Worm (Caenorhabditis elegans) whole organism, L1 larva: ENCODE results near the gene D1046.16.
A peak's percentile ranks its signal among the peaks of the same experiment; 100 is the strongest.

Experiments used
- C04F5.9 ChIP-seq: sonication (generic microtip); optimal IDR thresholded peaks from 2 replicates; lab custom pipeline; 2016; ENCODE audit warnings: missing genetic modification characterization, missing compliant biosample characterization
- C34B4.2 ChIP-seq: sonication (generic microtip); optimal IDR thresholded peaks from 2 replicates; lab custom pipeline; 2017; ENCODE audit warnings: mild to moderate bottlenecking, missing genetic modification characterization, missing compliant biosample characterization
- F16B12.6 ChIP-seq: fragments of 150-350 bp; optimal IDR thresholded peaks from 2 replicates; lab custom pipeline; 2014; ENCODE audit warnings: missing biosample characterization, missing genetic modification characterization
- Y116A8C.19 ChIP-seq: sonication (generic microtip); optimal IDR thresholded peaks from 2 replicates; lab custom pipeline; 2016; ENCODE audit warnings: missing compliant biosample characterization, missing genetic modification characterization, borderline replicate concordance
- aha-1 ChIP-seq: fragments of 150-350 bp; optimal IDR thresholded peaks from 2 replicates; lab custom pipeline; 2014; ENCODE audit warnings: missing biosample characterization, missing genetic modification characterization
- alr-1 ChIP-seq: fragments of 200-800 bp; sonication (Bioruptor generic); optimal IDR thresholded peaks from 2 replicates; lab custom pipeline; 2018; ENCODE audit warnings: borderline replicate concordance, mild to moderate bottlenecking, missing genetic modification characterization, missing compliant biosample characterization
- aly-2 ChIP-seq: fragments of 150-350 bp; optimal IDR thresholded peaks from 2 replicates; lab custom pipeline; 2014; ENCODE audit warnings: missing biosample characterization, missing genetic modification characterization
- ceh-63 ChIP-seq: fragments of 200-800 bp; sonication (Bioruptor generic); optimal IDR thresholded peaks from 2 replicates; lab custom pipeline; 2018; ENCODE audit warnings: mild to moderate bottlenecking, missing genetic modification characterization, missing compliant biosample characterization
- ceh-88 ChIP-seq: fragments of 200-800 bp; sonication (Bioruptor generic); IDR thresholded peaks from 2 replicates; pipeline ENCODE4 v1.3.6; 2022; ENCODE audit warnings: missing genetic modification characterization, missing compliant biosample characterization
- ceh-90 ChIP-seq: sonication (generic microtip); optimal IDR thresholded peaks from 2 replicates; lab custom pipeline; 2016; ENCODE audit warnings: missing genetic modification characterization, missing compliant biosample characterization
- dsc-1 ChIP-seq: sonication (generic microtip); optimal IDR thresholded peaks from 2 replicates; lab custom pipeline; 2016; ENCODE audit warnings: mild to moderate bottlenecking, missing genetic modification characterization, missing compliant biosample characterization
- egl-13 ChIP-seq: sonication (generic microtip); optimal IDR thresholded peaks from 2 replicates; lab custom pipeline; 2016; ENCODE audit warnings: missing genotype, missing genetic modification reagents, missing genetic modification characterization, missing compliant biosample characterization
- egl-27 ChIP-seq, 2 experiments: fragments of 150-350 bp in 1 of 2; sonication (generic microtip); optimal IDR thresholded peaks; 3 replicates each; lab custom pipeline; 2017 to 2018; ENCODE audit warnings: missing biosample characterization in 2 of 2, missing genetic modification characterization in 2 of 2, missing genetic modification reagents in 2 of 2
- elt-2 ChIP-seq: sonication (generic microtip); optimal IDR thresholded peaks from 2 replicates; lab custom pipeline; 2016; ENCODE audit warnings: missing genetic modification characterization, mild to moderate bottlenecking, inconsistent platforms, missing compliant biosample characterization, missing genetic modification reagents
- elt-3 ChIP-seq, 6 experiments: fragments of 150-350 bp in 1 of 6; sonication (generic microtip); optimal IDR thresholded peaks; 2 replicates each; lab custom pipeline; 2017 to 2018; ENCODE audit warnings: missing biosample characterization in 6 of 6, missing genetic modification characterization in 6 of 6, inconsistent platforms in 1 of 6
- ets-5 ChIP-seq: fragments of 200-800 bp; sonication (Bioruptor generic); IDR thresholded peaks from 2 replicates; pipeline ENCODE4 v1.3.6; 2022; ENCODE audit warnings: missing genetic modification characterization, missing compliant biosample characterization
- fkh-4 ChIP-seq: sonication (generic microtip); optimal IDR thresholded peaks from 2 replicates; lab custom pipeline; 2016; ENCODE audit warnings: missing compliant biosample characterization, missing genetic modification characterization, borderline replicate concordance
- hlh-17 ChIP-seq: fragments of 200-800 bp; sonication (Bioruptor generic); optimal IDR thresholded peaks from 2 replicates; lab custom pipeline; 2018; ENCODE audit warnings: missing genetic modification characterization, mild to moderate bottlenecking, missing compliant biosample characterization, moderate library complexity, borderline replicate concordance
- hlh-4 ChIP-seq: sonication (generic microtip); optimal IDR thresholded peaks from 2 replicates; lab custom pipeline; 2016; ENCODE audit warnings: mild to moderate bottlenecking, missing genetic modification characterization, missing compliant biosample characterization
- lin-14 ChIP-seq: fragments of 200-800 bp; sonication (Bioruptor generic); optimal IDR thresholded peaks from 2 replicates; lab custom pipeline; 2018; ENCODE audit warnings: mild to moderate bottlenecking, missing genetic modification characterization, moderate library complexity, missing compliant biosample characterization
- lir-3 ChIP-seq: sonication (generic microtip); optimal IDR thresholded peaks from 2 replicates; lab custom pipeline; 2016; ENCODE audit warnings: mild to moderate bottlenecking, missing genetic modification characterization, moderate library complexity, missing compliant biosample characterization; ENCODE audit not compliant: poor library complexity
- lsy-2 ChIP-seq, 2 experiments: fragments of 150-350 bp; optimal IDR thresholded peaks; 2 replicates each; lab custom pipeline; 2014; ENCODE audit warnings: missing biosample characterization in 2 of 2, missing genetic modification characterization in 2 of 2
- mab-9 ChIP-seq: fragments of 200-800 bp; sonication (Bioruptor generic); IDR thresholded peaks from 2 replicates; pipeline ENCODE4 v1.3.6; 2022; ENCODE audit warnings: missing genetic modification reagents, missing genetic modification characterization, missing compliant biosample characterization
- mef-2 ChIP-seq: fragments of 150-350 bp; optimal IDR thresholded peaks from 2 replicates; lab custom pipeline; 2014; ENCODE audit warnings: missing biosample characterization, missing genetic modification characterization
- nhr-11 ChIP-seq: fragments of 150-350 bp; optimal IDR thresholded peaks from 2 replicates; lab custom pipeline; 2014; ENCODE audit warnings: missing biosample characterization, missing genetic modification characterization
- nhr-12 ChIP-seq: sonication (generic microtip); optimal IDR thresholded peaks from 2 replicates; lab custom pipeline; 2017; ENCODE audit warnings: missing biosample characterization, missing genetic modification characterization
- nhr-19 ChIP-seq: fragments of 200-800 bp; sonication (Bioruptor generic); conservative IDR thresholded peaks from 2 replicates; pipeline ENCODE4 v1.3.6; 2022; ENCODE audit warnings: missing genetic modification characterization, missing compliant biosample characterization
- nhr-20 ChIP-seq: sonication (generic microtip); optimal IDR thresholded peaks from 2 replicates; lab custom pipeline; 2016; ENCODE audit warnings: mild to moderate bottlenecking, missing genetic modification characterization, missing compliant biosample characterization
- nhr-28 ChIP-seq: fragments of 150-350 bp; optimal IDR thresholded peaks from 2 replicates; lab custom pipeline; 2014; ENCODE audit warnings: missing biosample characterization, missing genetic modification characterization
- nhr-47 ChIP-seq: sonication (generic microtip); optimal IDR thresholded peaks from 2 replicates; lab custom pipeline; 2016; ENCODE audit warnings: mild to moderate bottlenecking, missing genetic modification characterization, moderate library complexity, missing compliant biosample characterization
- nhr-71 ChIP-seq: sonication (generic microtip); optimal IDR thresholded peaks from 2 replicates; lab custom pipeline; 2016; ENCODE audit warnings: mild to moderate bottlenecking, missing genetic modification characterization, moderate library complexity, missing compliant biosample characterization
- nhr-77 ChIP-seq: fragments of 150-350 bp; optimal IDR thresholded peaks from 2 replicates; lab custom pipeline; 2014; ENCODE audit warnings: missing biosample characterization, missing genetic modification characterization
- nhr-85 ChIP-seq: sonication (generic microtip); peaks from one replicate; lab custom pipeline; 2016; ENCODE audit warnings: missing genetic modification characterization, inconsistent platforms, missing compliant biosample characterization
- nhr-90 ChIP-seq: sonication (generic microtip); optimal IDR thresholded peaks from 2 replicates; lab custom pipeline; 2016; ENCODE audit warnings: mild to moderate bottlenecking, missing genetic modification characterization, missing compliant biosample characterization; ENCODE audit not compliant: poor library complexity
- pag-3 ChIP-seq: sonication (generic microtip); optimal IDR thresholded peaks from 2 replicates; lab custom pipeline; 2017; ENCODE audit warnings: missing genetic modification characterization, mild to moderate bottlenecking, missing compliant biosample characterization, antibody characterized with exemption, borderline replicate concordance; ENCODE audit not compliant: insufficient read depth
- pqm-1 ChIP-seq: sonication (generic microtip); optimal IDR thresholded peaks from 3 replicates; lab custom pipeline; 2017; ENCODE audit warnings: missing biosample characterization, missing genetic modification characterization
- rnt-1 ChIP-seq: sonication (generic microtip); optimal IDR thresholded peaks from 2 replicates; lab custom pipeline; 2016; ENCODE audit warnings: mild to moderate bottlenecking, missing genetic modification characterization, moderate library complexity, missing compliant biosample characterization
- skn-1 ChIP-seq: fragments of 150-350 bp; optimal IDR thresholded peaks from 2 replicates; lab custom pipeline; 2014; ENCODE audit warnings: missing biosample characterization, missing genetic modification characterization
- sox-4 ChIP-seq: sonication (generic microtip); optimal IDR thresholded peaks from 2 replicates; lab custom pipeline; 2016; ENCODE audit warnings: missing genetic modification characterization, missing compliant biosample characterization
- sptf-1 ChIP-seq: fragments of 150-350 bp; optimal IDR thresholded peaks from 2 replicates; lab custom pipeline; 2014; ENCODE audit warnings: missing biosample characterization, missing genetic modification characterization
- sup-37 ChIP-seq: fragments of 200-800 bp; sonication (Bioruptor generic); optimal IDR thresholded peaks from 2 replicates; lab custom pipeline; 2018; ENCODE audit warnings: mild to moderate bottlenecking, missing genetic modification characterization, missing compliant biosample characterization
- swsn-7 ChIP-seq: sonication (generic microtip); optimal IDR thresholded peaks from 2 replicates; lab custom pipeline; 2016; ENCODE audit warnings: missing genetic modification characterization, missing compliant biosample characterization
- tbx-2 ChIP-seq: sonication (generic microtip); optimal IDR thresholded peaks from 2 replicates; lab custom pipeline; 2016; ENCODE audit warnings: missing genetic modification characterization, missing compliant biosample characterization
- tlp-1 ChIP-seq: fragments of 150-350 bp; optimal IDR thresholded peaks from 2 replicates; lab custom pipeline; 2014; ENCODE audit warnings: missing biosample characterization, missing genetic modification characterization
- unc-130 ChIP-seq: fragments of 150-350 bp; optimal IDR thresholded peaks from 2 replicates; lab custom pipeline; 2017; ENCODE audit warnings: missing biosample characterization, missing genetic modification characterization, inconsistent platforms
- unc-30 ChIP-seq: sonication (generic microtip); optimal IDR thresholded peaks from 2 replicates; lab custom pipeline; 2017; ENCODE audit warnings: missing biosample characterization, missing genetic modification characterization
- unc-62 ChIP-seq: fragments of 150-350 bp; optimal IDR thresholded peaks from 2 replicates; lab custom pipeline; 2014; ENCODE audit warnings: missing biosample characterization, missing genetic modification reagents, missing genetic modification characterization
- unc-86 ChIP-seq: sonication (generic microtip); optimal IDR thresholded peaks from 2 replicates; lab custom pipeline; 2016; ENCODE audit warnings: missing genetic modification characterization, missing compliant biosample characterization
- vab-15 ChIP-seq: sonication (generic microtip); optimal IDR thresholded peaks from 2 replicates; lab custom pipeline; 2017; ENCODE audit warnings: missing genotype, mild to moderate bottlenecking, missing genetic modification characterization, missing compliant biosample characterization
- zip-4 ChIP-seq: fragments of 200-800 bp; sonication (Bioruptor generic); optimal IDR thresholded peaks from 2 replicates; lab custom pipeline; 2018; ENCODE audit warnings: mild to moderate bottlenecking, missing genetic modification characterization, moderate library complexity, missing compliant biosample characterization

The D1046.16 gene

ce11 chrIV:8926511-8926910 lies 4.6 kb downstream of the D1046.16 start:
- TF ChIP-seq C04F5.9 = no peak
- TF ChIP-seq vab-15 (tag; lab: Kevin White, UChicago) = no peak
- TF ChIP-seq ceh-88 (GFP tag; lab: Robert Waterston, UW) = no peak
- no peak for TF ChIP-seq Y116A8C.19 (tag; lab: Kevin White, UChicago)
- TF ChIP-seq ets-5 = no peak
- no peak for TF ChIP-seq C34B4.2
- no peak for TF ChIP-seq unc-130 (tag; lab: Kevin White, UChicago)
- TF ChIP-seq lin-14 = no peak
- no peak for TF ChIP-seq lir-3 (tag; lab: Kevin White, UChicago)
- TF ChIP-seq nhr-11 (tag; lab: Kevin White, UChicago) = no peak
- no peak for TF ChIP-seq lsy-2 (tag; optimal IDR thresholded peaks at IDR 0.05; lab: Kevin White, UChicago)
- no peak for TF ChIP-seq mef-2 (tag; lab: Kevin White, UChicago)
- TF ChIP-seq aha-1 (tag; lab: Kevin White, UChicago) = no peak
- TF ChIP-seq hlh-17 (GFP tag; lab: Kevin White, UChicago) = no peak
- TF ChIP-seq egl-27 (tag; optimal IDR thresholded peaks at IDR 0.05; lab: Kevin White, UChicago) = no peak
- no peak for TF ChIP-seq sup-37 (GFP tag; lab: Kevin White, UChicago)
- TF ChIP-seq nhr-77 (tag; lab: Kevin White, UChicago) = no peak
- TF ChIP-seq nhr-19 (GFP tag; lab: Robert Waterston, UW) = no peak
- no peak for TF ChIP-seq dsc-1 (tag; lab: Kevin White, UChicago)
- TF ChIP-seq, all 84 proteins: peak for 0

- TF ChIP-seq F16B12.6 (tag; lab: Kevin White, UChicago) (peak; percentile 2), pqm-1 (tag; lab: Kevin White, UChicago) (no peak), ets-5 (no peak), egl-13 (no peak), nhr-90 (tag; lab: Kevin White, UChicago) (peak; percentile 82), tbx-2 (peak; percentile 70), mab-9 (GFP tag; lab: Robert Waterston, UW) (no peak), lir-3 (tag; lab: Kevin White, UChicago) (peak; percentile 51), sup-37 (GFP tag; lab: Kevin White, UChicago) (peak; percentile 49), unc-86 (peak; percentile 43), swsn-7 (peak; percentile 77), egl-27 (tag; optimal IDR thresholded peaks at IDR 0.05; lab: Kevin White, UChicago) (peak in 1 of 2 experiments; percentile 14), zip-4 (peak; percentile 13), pag-3 (tag; lab: Kevin White, UChicago) (no peak), ceh-63 (GFP tag; lab: Kevin White, UChicago) (no peak), elt-2 (tag; lab: Kevin White, UChicago) (peak; percentile 72), elt-3 (tag; optimal IDR thresholded peaks at IDR 0.05; lab: Kevin White, UChicago) (peak in 1 of 6 experiments; percentile 75), C34B4.2 (no peak), sox-4 (tag; lab: Kevin White, UChicago) (no peak), nhr-28 (tag; lab: Kevin White, UChicago) (no peak), ceh-90 (tag; lab: Kevin White, UChicago) (no peak), hlh-17 (GFP tag; lab: Kevin White, UChicago) (no peak), nhr-47 (tag; lab: Kevin White, UChicago) (peak; percentile 85), aly-2 (tag; lab: Kevin White, UChicago) (peak; percentile 50), sptf-1 (tag; lab: Kevin White, UChicago) (no peak), unc-30 (tag; lab: Kevin White, UChicago) (no peak), hlh-4 (tag; lab: Kevin White, UChicago) (no peak), fkh-4 (tag; lab: Kevin White, UChicago) (no peak), rnt-1 (tag; lab: Kevin White, UChicago) (peak; percentile 84), lsy-2 (tag; optimal IDR thresholded peaks at IDR 0.05; lab: Kevin White, UChicago) (peak; percentile 58 to 72), vab-15 (tag; lab: Kevin White, UChicago) (no peak), nhr-20 (tag; lab: Kevin White, UChicago) (peak; percentile 79), skn-1 (tag; lab: Kevin White, UChicago) (peak; percentile 71), alr-1 (tag; lab: Kevin White, UChicago) (no peak), nhr-12 (tag; lab: Kevin White, UChicago) (no peak), unc-62 (GFP tag; lab: Kevin White, UChicago) (no peak), nhr-85 (tag; lab: Kevin White, UChicago) (peak; percentile 81), nhr-71 (tag; lab: Kevin White, UChicago) (peak; percentile 87), tlp-1 (tag; lab: Kevin White, UChicago) (no peak)
Measured at ce11 chrIV:8927093-8927492, 5.1 kb downstream of the D1046.16 start.
